Fruit fly (Drosophila melanogaster) whole organism, wandering third instar larva: ENCODE results near the gene cysu.

Source experiments
- Abd-B ChIP-seq: fragments of >200 bp; optimal IDR thresholded peaks from 2 replicates; lab custom pipeline; 2017; ENCODE audit warnings: missing biosample characterization, missing genetic modification characterization
- CG32264 ChIP-seq: fragments of 200-800 bp; sonication (Bioruptor generic); optimal IDR thresholded peaks from 2 replicates; lab custom pipeline; 2016; ENCODE audit warnings: missing biosample characterization, missing genetic modification characterization
- CG9705 ChIP-seq: fragments of 200-800 bp; sonication (Bioruptor generic); optimal IDR thresholded peaks from 2 replicates; lab custom pipeline; 2018; ENCODE audit warnings: missing biosample characterization, mild to moderate bottlenecking, missing genetic modification characterization
- Dif ChIP-seq: fragments of 200-275, 200-300 bp; sonication (Bioruptor generic); optimal IDR thresholded peaks from 2 replicates; lab custom pipeline; 2018; ENCODE audit warnings: missing biosample characterization, missing genetic modification characterization; ENCODE audit not compliant: partially characterized antibody
- GATAd ChIP-seq: sonication (Bioruptor generic); optimal IDR thresholded peaks from 2 replicates; lab custom pipeline; 2016; ENCODE audit warnings: missing biosample characterization, missing genetic modification characterization
- HLH106 ChIP-seq: fragments of 200-800 bp; optimal IDR thresholded peaks from 3 replicates; lab custom pipeline; 2019; ENCODE audit warnings: missing biosample characterization, mild to moderate bottlenecking, missing genetic modification characterization, moderate library complexity
- Hnf4 ChIP-seq: fragments of 200-800 bp; sonication (Bioruptor generic); optimal IDR thresholded peaks from 2 replicates; lab custom pipeline; 2016; ENCODE audit warnings: missing biosample characterization, mild to moderate bottlenecking, missing genetic modification characterization
- Hr78 ChIP-seq: fragments of >200 bp; optimal IDR thresholded peaks from 2 replicates; lab custom pipeline; 2017; ENCODE audit warnings: missing biosample characterization, missing genetic modification characterization
- Hr83 ChIP-seq: fragments of 200-300 bp; sonication (Bioruptor generic); optimal IDR thresholded peaks from 2 replicates; lab custom pipeline; 2016; ENCODE audit warnings: missing biosample characterization, mild to moderate bottlenecking, missing genetic modification characterization, moderate library complexity; ENCODE audit not compliant: poor library complexity, severe bottlenecking
- Jra ChIP-seq: sonication (Bioruptor generic); optimal IDR thresholded peaks from 2 replicates; lab custom pipeline; 2016; ENCODE audit warnings: missing biosample characterization, missing genetic modification characterization
- Mio ChIP-seq: sonication (Bioruptor generic); optimal IDR thresholded peaks from 2 replicates; lab custom pipeline; 2016; ENCODE audit warnings: missing biosample characterization, missing genetic modification characterization
- Myc ChIP-seq: fragments of >200 bp; optimal IDR thresholded peaks from 2 replicates; lab custom pipeline; 2017
- N ChIP-seq: fragments of >200 bp; optimal IDR thresholded peaks from 2 replicates; lab custom pipeline; 2018; ENCODE audit warnings: missing biosample characterization, missing external identifiers, missing genetic modification characterization
- OdsH ChIP-seq: fragments of 200-800 bp; sonication (Bioruptor generic); optimal IDR thresholded peaks from 2 replicates; lab custom pipeline; 2016; ENCODE audit warnings: missing biosample characterization, mild to moderate bottlenecking, missing genetic modification characterization
- Rel ChIP-seq, 2 experiments: fragments of 200-800 bp; sonication (Bioruptor generic) in 1 of 2; optimal IDR thresholded peaks; 2 replicates in 1 of 2; 3 replicates in 1 of 2; lab custom pipeline; 2016 to 2019; ENCODE audit warnings: mild to moderate bottlenecking in 2 of 2, missing biosample characterization in 2 of 2, missing genetic modification characterization in 2 of 2, moderate library complexity in 1 of 2
- Sp1 ChIP-seq: fragments of 200-800 bp; sonication (Bioruptor generic); optimal IDR thresholded peaks from 3 replicates; lab custom pipeline; 2019; ENCODE audit warnings: missing biosample characterization, mild to moderate bottlenecking, missing genetic modification characterization, moderate library complexity
- Vsx2 ChIP-seq: fragments of 200-300, 225-300 bp; sonication (Bioruptor generic); optimal IDR thresholded peaks from 2 replicates; lab custom pipeline; 2018; ENCODE audit warnings: missing biosample characterization, missing genetic modification characterization; ENCODE audit not compliant: partially characterized antibody
- br ChIP-seq: fragments of 200-800 bp; sonication (Bioruptor generic); optimal IDR thresholded peaks from 2 replicates; lab custom pipeline; 2016; ENCODE audit warnings: missing biosample characterization, missing genetic modification characterization
- brk ChIP-seq: fragments of 200-800 bp; sonication (Bioruptor generic); optimal IDR thresholded peaks from 2 replicates; lab custom pipeline; 2016; ENCODE audit warnings: missing biosample characterization, mild to moderate bottlenecking, missing genetic modification characterization
- dl ChIP-seq, 2 experiments: fragments of 175-275, 200-275 bp in 1 of 2; fragments of 200-275 bp in 1 of 2; sonication (Bioruptor generic); optimal IDR thresholded peaks; lab custom pipeline; 2018; ENCODE audit warnings: mild to moderate bottlenecking in 2 of 2, missing biosample characterization in 2 of 2, missing genetic modification characterization in 2 of 2, moderate library complexity in 2 of 2; ENCODE audit not compliant: partially characterized antibody in 2 of 2, insufficient read depth in 1 of 2
- dmrt93B ChIP-seq: fragments of 200-800 bp; sonication (Bioruptor generic); optimal IDR thresholded peaks from 2 replicates; lab custom pipeline; 2018; ENCODE audit warnings: missing biosample characterization, mild to moderate bottlenecking, missing genetic modification characterization
- dsf ChIP-seq: sonication (Bioruptor generic); optimal IDR thresholded peaks from 2 replicates; lab custom pipeline; 2016; ENCODE audit warnings: missing biosample characterization, missing genetic modification characterization, borderline replicate concordance
- foxo ChIP-seq, 2 experiments: fragments of 200-800 bp; sonication (Bioruptor generic); optimal IDR thresholded peaks; 2 replicates in 1 of 2; 3 replicates in 1 of 2; lab custom pipeline; 2016 to 2017; ENCODE audit warnings: missing biosample characterization in 2 of 2, missing genetic modification characterization in 2 of 2
- fru ChIP-seq: fragments of 200-800 bp; sonication (Bioruptor generic); optimal IDR thresholded peaks from 3 replicates; lab custom pipeline; 2016; ENCODE audit warnings: missing biosample characterization, mild to moderate bottlenecking, missing genetic modification characterization
- h ChIP-seq: fragments of 200-800 bp; sonication (Bioruptor generic); optimal IDR thresholded peaks from 3 replicates; lab custom pipeline; 2016; ENCODE audit warnings: missing biosample characterization, mild to moderate bottlenecking, missing genetic modification characterization
- lola ChIP-seq: fragments of >200 bp; optimal IDR thresholded peaks from 2 replicates; lab custom pipeline; 2017; ENCODE audit warnings: missing biosample characterization, missing genetic modification characterization
- pan ChIP-seq: fragments of >200 bp; optimal IDR thresholded peaks from 2 replicates; lab custom pipeline; 2017
- psq ChIP-seq: fragments of 200-800 bp; sonication (Bioruptor generic); optimal IDR thresholded peaks from 3 replicates; lab custom pipeline; 2017; ENCODE audit warnings: missing biosample characterization, mild to moderate bottlenecking, missing genetic modification characterization, moderate library complexity
- rgr ChIP-seq: fragments of 200-800 bp; sonication (Bioruptor generic); optimal IDR thresholded peaks from 3 replicates; lab custom pipeline; 2016; ENCODE audit warnings: missing biosample characterization, mild to moderate bottlenecking, missing genetic modification characterization
- sage ChIP-seq: fragments of 200-800 bp; sonication (Bioruptor generic); optimal IDR thresholded peaks from 2 replicates; lab custom pipeline; 2016; ENCODE audit warnings: missing biosample characterization, mild to moderate bottlenecking, missing genetic modification characterization
- sv ChIP-seq: fragments of 200-800 bp; sonication (Bioruptor generic); optimal IDR thresholded peaks from 3 replicates; lab custom pipeline; 2016; ENCODE audit warnings: missing biosample characterization, missing genetic modification characterization
- usp ChIP-seq: fragments of >200 bp; optimal IDR thresholded peaks from 2 replicates; lab custom pipeline; 2017; ENCODE audit warnings: missing biosample characterization, missing genetic modification characterization
- woc ChIP-seq: sonication (Bioruptor generic); optimal IDR thresholded peaks from 2 replicates; lab custom pipeline; 2016; ENCODE audit warnings: missing biosample characterization, mild to moderate bottlenecking, missing genetic modification characterization

The cysu gene

dm6 chr3R:17420338-17420737, 5.2 kb upstream of the cysu start, which contains the start of gene CG42835:
CG42835 (plus strand) TSS chr3R:17420638.
- TF ChIP-seq dmrt93B (GFP tag; lab: Kevin White, UChicago) = no peak
- no peak for TF ChIP-seq Myc (lab: Kevin White, UChicago)
- no peak for TF ChIP-seq N (GFP tag; lab: Kevin White, UChicago)
- TF ChIP-seq CG9705 (GFP tag; lab: Kevin White, UChicago) = no peak
- TF ChIP-seq usp = no peak
- no peak for TF ChIP-seq Abd-B (GFP tag; lab: Kevin White, UChicago)
- TF ChIP-seq rgr (GFP tag; lab: Kevin White, UChicago) = no peak
- no peak for TF ChIP-seq GATAd (GFP tag; lab: Kevin White, UChicago)
- no peak for TF ChIP-seq psq (GFP tag; lab: Kevin White, UChicago)
- no peak for TF ChIP-seq Sp1
- TF ChIP-seq Hr78 (GFP tag; lab: Kevin White, UChicago) = no peak
- no peak for TF ChIP-seq woc
- TF ChIP-seq fru = no peak
- TF ChIP-seq dl (GFP tag; optimal IDR thresholded peaks at IDR 0.05; lab: Kevin White, UChicago; ENCODE audit: insufficient read depth in 1 of 2, partially characterized antibody in 2 of 2) = no peak

- TF ChIP-seq CG32264 (GFP tag; lab: Kevin White, UChicago) (no peak), CG9705 (GFP tag; lab: Kevin White, UChicago) (no peak), Hr83 (GFP tag; lab: Kevin White, UChicago) (no peak), dmrt93B (GFP tag; lab: Kevin White, UChicago) (no peak), Rel (GFP tag; optimal IDR thresholded peaks at IDR 0.05; lab: Kevin White, UChicago) (no peak), Rel (tag; optimal IDR thresholded peaks at IDR 0.05; lab: Kevin White, UChicago) (no peak), N (GFP tag; lab: Kevin White, UChicago) (no peak), OdsH (GFP tag; lab: Kevin White, UChicago) (no peak), h (GFP tag; lab: Kevin White, UChicago) (no peak), sage (GFP tag; lab: Kevin White, UChicago) (no peak), foxo (GFP tag; optimal IDR thresholded peaks at IDR 0.05; lab: Kevin White, UChicago) (no peak), sv (GFP tag; lab: Kevin White, UChicago) (no peak), lola (GFP tag; lab: Kevin White, UChicago) (no peak), Mio (no peak)
- TF ChIP-seq, all 38 proteins: peak for 0
Measured at dm6 chr3R:17422102-17422501, 3.5 kb upstream of the cysu start, which contains the start of gene CG14332. CG14332 (minus strand) TSS chr3R:17422202.

- TF ChIP-seq pan (lab: Kevin White, UChicago) = no peak
Measured at dm6 chr3R:17426265-17426664, 697 bp downstream of the cysu start.

- TF ChIP-seq Mio (no peak), psq (GFP tag; lab: Kevin White, UChicago) (no peak), Dif (GFP tag; lab: Kevin White, UChicago) (no peak), Jra (no peak), pan (lab: Kevin White, UChicago) (no peak), sv (GFP tag; lab: Kevin White, UChicago) (no peak), br (GFP tag; lab: Kevin White, UChicago) (no peak), OdsH (GFP tag; lab: Kevin White, UChicago) (no peak), lola (GFP tag; lab: Kevin White, UChicago) (no peak), CG32264 (GFP tag; lab: Kevin White, UChicago) (no peak), Hnf4 (GFP tag; lab: Kevin White, UChicago) (no peak)
Measured at dm6 chr3R:17430481-17430880, 4.9 kb downstream of the cysu start.

dm6 chr3R:17433117-17433516, 7.5 kb downstream of the cysu start:
- TF ChIP-seq Jra (no peak), Myc (lab: Kevin White, UChicago) (no peak), psq (GFP tag; lab: Kevin White, UChicago) (no peak), lola (GFP tag; lab: Kevin White, UChicago) (no peak), sv (GFP tag; lab: Kevin White, UChicago) (no peak), Hr78 (GFP tag; lab: Kevin White, UChicago) (no peak), HLH106 (no peak), fru (no peak), dsf (no peak), brk (no peak), Hr83 (GFP tag; lab: Kevin White, UChicago) (no peak), Dif (GFP tag; lab: Kevin White, UChicago) (no peak), Abd-B (GFP tag; lab: Kevin White, UChicago) (no peak), Vsx2 (GFP tag; lab: Kevin White, UChicago) (no peak), Rel (GFP tag; optimal IDR thresholded peaks at IDR 0.05; lab: Kevin White, UChicago) (no peak), Rel (tag; optimal IDR thresholded peaks at IDR 0.05; lab: Kevin White, UChicago) (no peak)
